Worm (Caenorhabditis elegans) whole organism, late embryonic: Measurements from ENCODE around the gene clx-1.

ENCODE experiments used
- ceh-31 ChIP-seq: sonication (generic microtip); optimal IDR thresholded peaks from 2 replicates; lab custom pipeline; 2016; ENCODE audit warnings: missing genetic modification characterization, missing compliant biosample characterization
- hlh-13 ChIP-seq: fragments of 200-800 bp; sonication (Bioruptor generic); optimal IDR thresholded peaks from 2 replicates; lab custom pipeline; 2018; ENCODE audit warnings: mild to moderate bottlenecking, missing genetic modification characterization, missing compliant biosample characterization
- tbx-2 ChIP-seq: sonication (generic microtip); optimal IDR thresholded peaks from 2 replicates; lab custom pipeline; 2016; ENCODE audit warnings: missing genetic modification characterization, missing compliant biosample characterization
- unc-55 ChIP-seq: sonication (generic microtip); optimal IDR thresholded peaks from 2 replicates; lab custom pipeline; 2017; ENCODE audit warnings: missing biosample characterization, missing genetic modification reagents, missing genetic modification characterization

ce11 chrIV:7734619-7735018 is at the start of gene clx-1:
- TF ChIP-seq unc-55 (GFP tag; lab: Kevin White, UChicago) (no peak), hlh-13 (GFP tag; lab: Kevin White, UChicago) (no peak), ceh-31 (tag; lab: Kevin White, UChicago) (no peak), tbx-2 (tag; lab: Kevin White, UChicago) (no peak)
